Fruit fly (Drosophila melanogaster) whole organism, pupa: ENCODE results near the gene Noc2.

ENCODE experiments used
- CG12605 ChIP-seq: fragments of 200-800 bp; sonication (Bioruptor generic); IDR thresholded peaks from 2 replicates; pipeline ENCODE4 v1.3.6; 2022; ENCODE audit warnings: missing biosample characterization, missing genetic modification characterization
- CG14655 ChIP-seq: fragments of 200-800 bp; sonication (Bioruptor generic); optimal IDR thresholded peaks from 3 replicates; lab custom pipeline; 2017; ENCODE audit warnings: mild to moderate bottlenecking, missing biosample characterization, missing genetic modification reagents, missing genetic modification characterization
- CG17806 ChIP-seq: fragments of 200-800 bp; sonication (Bioruptor generic); optimal IDR thresholded peaks from 2 replicates; lab custom pipeline; 2018; ENCODE audit warnings: missing biosample characterization, mild to moderate bottlenecking, missing genetic modification characterization, moderate library complexity
- CG32121 ChIP-seq: fragments of 200-800 bp; sonication (Bioruptor generic); IDR thresholded peaks from 2 replicates; pipeline ENCODE4 v1.3.6; 2022; ENCODE audit warnings: missing biosample characterization, missing genetic modification characterization
- CG34367 ChIP-seq: fragments of 200-800 bp; sonication (Bioruptor generic); optimal IDR thresholded peaks from 2 replicates; lab custom pipeline; 2018; ENCODE audit warnings: missing biosample characterization, mild to moderate bottlenecking, missing genetic modification characterization
- CG4496 ChIP-seq: fragments of 200-800 bp; sonication (Bioruptor generic); IDR thresholded peaks from 3 replicates; pipeline ENCODE4 v1.3.6; 2022; ENCODE audit warnings: missing biosample characterization, missing genetic modification characterization
- D1 ChIP-seq: fragments of 200-800 bp; sonication (Bioruptor generic); optimal IDR thresholded peaks from 2 replicates; lab custom pipeline; 2018; ENCODE audit warnings: missing biosample characterization, mild to moderate bottlenecking, missing genetic modification characterization, moderate library complexity
- EcR ChIP-seq: fragments of 200-800 bp; sonication (Bioruptor generic); optimal IDR thresholded peaks from 3 replicates; lab custom pipeline; 2019; ENCODE audit warnings: missing biosample characterization, missing genetic modification characterization, mild to moderate bottlenecking, moderate library complexity, missing genetic modification reagents
- Ets98B ChIP-seq: fragments of 200-800 bp; sonication (Bioruptor generic); IDR thresholded peaks from 2 replicates; pipeline ENCODE4 v1.3.6; 2022; ENCODE audit warnings: missing biosample characterization, missing genetic modification characterization
- Pif1A ChIP-seq: fragments of 200-800 bp; sonication (Bioruptor generic); optimal IDR thresholded peaks from 3 replicates; lab custom pipeline; 2016; ENCODE audit warnings: missing biosample characterization, missing genetic modification characterization
- Pif1B ChIP-seq: fragments of 200-800 bp; sonication (Bioruptor generic); optimal IDR thresholded peaks from 3 replicates; lab custom pipeline; 2016; ENCODE audit warnings: missing biosample characterization, missing genetic modification characterization
- Snoo ChIP-seq: fragments of 200-800 bp; sonication (Bioruptor generic); optimal IDR thresholded peaks from 3 replicates; lab custom pipeline; 2017; ENCODE audit warnings: missing biosample characterization, mild to moderate bottlenecking, missing genetic modification characterization, inconsistent platforms
- gl ChIP-seq: fragments of 200-800 bp; sonication (Bioruptor generic); optimal IDR thresholded peaks from 2 replicates; lab custom pipeline; 2018; ENCODE audit warnings: missing biosample characterization, mild to moderate bottlenecking, missing genetic modification characterization

Gene Noc2

DNA sequence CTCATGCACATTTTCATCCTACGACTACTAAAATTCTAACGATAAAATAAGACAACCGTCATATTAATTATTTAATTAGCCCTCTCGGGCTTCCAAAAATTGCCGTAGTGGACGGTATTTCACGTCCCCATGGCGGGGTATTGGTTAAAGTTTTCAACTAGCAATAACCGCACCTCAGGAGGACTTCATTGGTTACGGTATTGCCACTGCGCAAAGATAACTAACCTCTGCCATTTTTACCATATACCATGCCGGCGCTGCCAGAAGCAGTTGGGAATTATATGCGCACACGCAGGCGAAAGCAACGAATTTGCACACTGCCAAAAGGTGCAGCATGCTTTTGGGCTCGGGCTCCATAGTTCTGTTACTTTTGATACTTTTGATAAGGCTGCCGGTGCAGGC lies 51.5 kb downstream of the Noc2 start:
- TF ChIP-seq Pif1B: no peak
- no peak for TF ChIP-seq Pif1A (GFP tag; lab: Kevin White, UChicago)
- no peak; the same call in 1 of the 2 replicates for TF ChIP-seq CG12605 (GFP tag; lab: Robert Waterston, UW)
- no peak for TF ChIP-seq CG14655 (GFP tag; lab: Kevin White, UChicago)
- peak; percentile 24; the same call in 1 of the 2 replicates for TF ChIP-seq CG32121
- TF ChIP-seq CG4496 (GFP tag; lab: Robert Waterston, UW): peak; percentile 51; the same call in 1 of the 3 replicates
- peak; percentile 38; the same call in 1 of the 2 replicates for TF ChIP-seq Ets98B (GFP tag; lab: Robert Waterston, UW)
- no peak for TF ChIP-seq gl (tag; lab: Kevin White, UChicago)
- peak; percentile 17 for TF ChIP-seq D1 (tag; lab: Kevin White, UChicago)
- TF ChIP-seq Snoo (tag; lab: Kevin White, UChicago): peak; percentile 35
- no peak for TF ChIP-seq CG34367
- no peak for TF ChIP-seq CG17806
- no peak for TF ChIP-seq EcR (GFP tag; lab: Kevin White, UChicago)
